Worm (Caenorhabditis elegans) whole organism, late embryonic: Measurements from ENCODE around the gene ZK354.7.

Source experiments
- C08G9.2 ChIP-seq: sonication (generic microtip); optimal IDR thresholded peaks from 2 replicates; lab custom pipeline; 2016; ENCODE audit warnings: mild to moderate bottlenecking, missing genetic modification characterization, moderate library complexity, missing compliant biosample characterization
- C38D4.7 ChIP-seq: fragments of 200-800 bp; sonication (Bioruptor generic); optimal IDR thresholded peaks from 2 replicates; lab custom pipeline; 2018; ENCODE audit warnings: mild to moderate bottlenecking, missing genetic modification characterization, moderate library complexity, missing compliant biosample characterization
- F13H6.1 ChIP-seq: sonication (generic microtip); optimal IDR thresholded peaks from 2 replicates; lab custom pipeline; 2016; ENCODE audit warnings: missing genetic modification characterization, missing compliant biosample characterization
- K09A11.1 ChIP-seq: sonication (generic microtip); optimal IDR thresholded peaks from 2 replicates; lab custom pipeline; 2017; ENCODE audit warnings: antibody characterized with exemption, mild to moderate bottlenecking, missing genetic modification characterization, missing compliant biosample characterization; ENCODE audit not compliant: insufficient read depth
- Y22D7AL.16 ChIP-seq: sonication (generic microtip); optimal IDR thresholded peaks from 2 replicates; lab custom pipeline; 2016; ENCODE audit warnings: missing genetic modification characterization, missing compliant biosample characterization
- ama-1 ChIP-seq: fragments of 150-350 bp; optimal IDR thresholded peaks from 2 replicates; lab custom pipeline; 2014
- ceh-14 ChIP-seq: sonication (generic microtip); optimal IDR thresholded peaks from 2 replicates; lab custom pipeline; 2016; ENCODE audit warnings: missing genotype, missing genetic modification characterization, missing compliant biosample characterization
- ceh-18 ChIP-seq: sonication (generic microtip); optimal IDR thresholded peaks from 2 replicates; lab custom pipeline; 2016; ENCODE audit warnings: missing genetic modification characterization, missing compliant biosample characterization
- ceh-2 ChIP-seq: sonication (generic microtip); optimal IDR thresholded peaks from 2 replicates; lab custom pipeline; 2016; ENCODE audit warnings: missing genotype, missing genetic modification characterization, missing compliant biosample characterization
- ceh-22 ChIP-seq: sonication (generic microtip); optimal IDR thresholded peaks from 2 replicates; lab custom pipeline; 2017; ENCODE audit warnings: missing biosample characterization, missing genetic modification characterization
- ceh-30 ChIP-seq: fragments of 150-350 bp; optimal IDR thresholded peaks from 2 replicates; lab custom pipeline; 2014; ENCODE audit warnings: missing biosample characterization, missing genetic modification characterization
- ceh-34 ChIP-seq: sonication (generic microtip); optimal IDR thresholded peaks from 2 replicates; lab custom pipeline; 2016; ENCODE audit warnings: mild to moderate bottlenecking, missing genetic modification characterization, missing compliant biosample characterization
- ceh-45 ChIP-seq: fragments of 200-800 bp; sonication (Bioruptor generic); IDR thresholded peaks from 2 replicates; pipeline ENCODE4 v1.3.6; 2022; ENCODE audit warnings: missing genetic modification reagents, missing genetic modification characterization, missing compliant biosample characterization
- ceh-48 ChIP-seq: sonication (generic microtip); optimal IDR thresholded peaks from 2 replicates; lab custom pipeline; 2016; ENCODE audit warnings: missing genetic modification characterization, inconsistent platforms, missing compliant biosample characterization
- ceh-6 ChIP-seq: fragments of 200-800 bp; sonication (Bioruptor generic); optimal IDR thresholded peaks from 2 replicates; lab custom pipeline; 2018; ENCODE audit warnings: mild to moderate bottlenecking, missing genetic modification characterization, missing compliant biosample characterization
- ceh-9 ChIP-seq: sonication (generic microtip); optimal IDR thresholded peaks from 2 replicates; lab custom pipeline; 2016; ENCODE audit warnings: mild to moderate bottlenecking, missing genetic modification characterization, inconsistent platforms, missing compliant biosample characterization
- che-1 ChIP-seq: sonication (generic microtip); optimal IDR thresholded peaks from 2 replicates; lab custom pipeline; 2016; ENCODE audit warnings: mild to moderate bottlenecking, missing genetic modification characterization, missing compliant biosample characterization
- dmd-4 ChIP-seq: sonication (generic microtip); optimal IDR thresholded peaks from 2 replicates; lab custom pipeline; 2016; ENCODE audit warnings: borderline replicate concordance, missing genetic modification characterization, missing compliant biosample characterization
- elt-2 ChIP-seq: sonication (generic microtip); optimal IDR thresholded peaks from 2 replicates; lab custom pipeline; 2016; ENCODE audit warnings: missing genetic modification reagents, missing genetic modification characterization, missing compliant biosample characterization
- fkh-6 ChIP-seq: sonication (generic microtip); optimal IDR thresholded peaks from 2 replicates; lab custom pipeline; 2016; ENCODE audit warnings: missing genetic modification characterization, missing compliant biosample characterization
- hlh-13 ChIP-seq: fragments of 200-800 bp; sonication (Bioruptor generic); optimal IDR thresholded peaks from 2 replicates; lab custom pipeline; 2018; ENCODE audit warnings: mild to moderate bottlenecking, missing genetic modification characterization, missing compliant biosample characterization
- lim-6 ChIP-seq: sonication (generic microtip); optimal IDR thresholded peaks from 2 replicates; lab custom pipeline; 2016; ENCODE audit warnings: missing genetic modification characterization, missing compliant biosample characterization
- lin-11 ChIP-seq: fragments of 200-800 bp; sonication (Bioruptor generic); optimal IDR thresholded peaks from 2 replicates; lab custom pipeline; 2018; ENCODE audit warnings: mild to moderate bottlenecking, missing genetic modification characterization, missing compliant biosample characterization
- madf-2 ChIP-seq: sonication (generic microtip); optimal IDR thresholded peaks from 2 replicates; lab custom pipeline; 2017; ENCODE audit warnings: missing genetic modification characterization, missing compliant biosample characterization
- mec-3 ChIP-seq: sonication (generic microtip); optimal IDR thresholded peaks from 2 replicates; lab custom pipeline; 2016; ENCODE audit warnings: borderline replicate concordance, missing genetic modification characterization, missing compliant biosample characterization
- nhr-11 ChIP-seq: fragments of 150-350 bp; optimal IDR thresholded peaks from 2 replicates; lab custom pipeline; 2014; ENCODE audit warnings: missing biosample characterization, missing genetic modification characterization
- pax-1 ChIP-seq: fragments of 150-350 bp; optimal IDR thresholded peaks from 2 replicates; lab custom pipeline; 2014; ENCODE audit warnings: missing biosample characterization, missing genetic modification characterization
- pha-2 ChIP-seq: sonication (generic microtip); optimal IDR thresholded peaks from 2 replicates; lab custom pipeline; 2017; ENCODE audit warnings: mild to moderate bottlenecking, missing genetic modification characterization, missing compliant biosample characterization
- pros-1 ChIP-seq: fragments of 150-350 bp; optimal IDR thresholded peaks from 2 replicates; lab custom pipeline; 2014; ENCODE audit warnings: missing biosample characterization, missing genetic modification reagents, missing genetic modification characterization
- ref-2 ChIP-seq: sonication (generic microtip); optimal IDR thresholded peaks from 2 replicates; lab custom pipeline; 2016; ENCODE audit warnings: missing genetic modification characterization, missing compliant biosample characterization
- sox-4 ChIP-seq: sonication (generic microtip); optimal IDR thresholded peaks from 2 replicates; lab custom pipeline; 2017; ENCODE audit warnings: mild to moderate bottlenecking, missing genetic modification characterization, inconsistent platforms, missing compliant biosample characterization
- syd-9 ChIP-seq: sonication (generic microtip); optimal IDR thresholded peaks from 2 replicates; lab custom pipeline; 2016; ENCODE audit warnings: mild to moderate bottlenecking, missing genetic modification characterization, moderate library complexity, missing compliant biosample characterization
- tbx-2 ChIP-seq: sonication (generic microtip); optimal IDR thresholded peaks from 2 replicates; lab custom pipeline; 2016; ENCODE audit warnings: missing genetic modification characterization, missing compliant biosample characterization
- unc-42 ChIP-seq: sonication (generic microtip); optimal IDR thresholded peaks from 2 replicates; lab custom pipeline; 2016; ENCODE audit warnings: missing genotype, missing genetic modification characterization, missing compliant biosample characterization
- unc-55 ChIP-seq: sonication (generic microtip); optimal IDR thresholded peaks from 2 replicates; lab custom pipeline; 2017; ENCODE audit warnings: missing biosample characterization, missing genetic modification reagents, missing genetic modification characterization
- ztf-16 ChIP-seq: sonication (generic microtip); optimal IDR thresholded peaks from 2 replicates; lab custom pipeline; 2017; ENCODE audit warnings: missing genetic modification characterization, missing compliant biosample characterization

The ZK354.7 gene

DNA sequence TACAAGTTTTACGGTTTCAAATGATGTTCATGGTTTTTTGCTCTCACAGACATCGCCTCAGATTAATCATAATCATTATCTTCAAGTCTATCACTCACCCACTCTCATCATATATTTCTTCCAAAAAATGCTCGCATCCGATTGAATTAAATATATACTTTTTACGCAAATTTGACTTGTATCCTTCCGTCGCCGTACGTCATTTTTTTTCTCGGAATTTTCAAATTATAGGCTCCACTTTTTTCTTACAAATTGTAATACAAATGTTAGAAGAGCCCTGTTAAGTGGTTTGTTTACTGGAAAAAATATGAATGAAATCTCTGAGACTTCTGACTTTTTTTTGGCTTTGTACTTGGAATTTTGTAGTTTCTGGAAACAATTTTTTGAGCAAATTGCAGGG, 15.7 kb downstream of the ZK354.7 start:
- TF ChIP-seq ztf-16 (no peak), mec-3 (tag; lab: Kevin White, UChicago) (no peak), syd-9 (tag; lab: Kevin White, UChicago) (no peak), pros-1 (tag; lab: Kevin White, UChicago) (no peak), nhr-11 (tag; lab: Kevin White, UChicago) (no peak), C38D4.7 (GFP tag; lab: Kevin White, UChicago) (no peak), ceh-2 (tag; lab: Kevin White, UChicago) (no peak), madf-2 (no peak), unc-55 (GFP tag; lab: Kevin White, UChicago) (no peak), pha-2 (tag; lab: Kevin White, UChicago) (no peak), ceh-18 (tag; lab: Kevin White, UChicago) (no peak), pax-1 (tag; lab: Kevin White, UChicago) (no peak), ceh-48 (no peak), ama-1 (lab: Kevin White, UChicago) (no peak), Y22D7AL.16 (tag; lab: Kevin White, UChicago) (no peak), ceh-45 (GFP tag; lab: Robert Waterston, UW) (no peak)
- TF ChIP-seq, all 69 proteins: peak for 0

DNA sequence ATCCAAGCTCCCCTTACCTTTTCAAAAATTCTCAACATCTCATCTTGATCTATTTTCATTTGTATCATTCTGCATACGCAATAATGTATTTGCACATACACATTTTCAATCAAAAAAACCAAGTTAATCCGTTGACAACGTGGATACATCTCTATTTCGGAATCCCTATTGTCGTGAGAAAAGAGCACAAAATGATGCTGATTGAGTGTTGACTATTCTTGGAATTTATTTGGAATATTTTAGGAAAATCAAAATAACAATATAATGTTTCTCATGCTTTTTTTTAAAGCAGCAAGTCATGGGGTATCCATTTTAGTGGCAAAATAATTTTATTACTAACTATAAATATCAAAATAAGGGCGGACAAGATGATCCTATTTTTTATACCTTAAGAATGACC, 21.5 kb downstream of the ZK354.7 start:
- TF ChIP-seq fkh-6 (tag; lab: Kevin White, UChicago), result no peak
- no peak for TF ChIP-seq pros-1 (tag; lab: Kevin White, UChicago)
- TF ChIP-seq ref-2 (tag; lab: Kevin White, UChicago), result no peak
- TF ChIP-seq ceh-9 (tag; lab: Kevin White, UChicago), result no peak
- no peak for TF ChIP-seq ceh-22 (tag; lab: Kevin White, UChicago)
- no peak for TF ChIP-seq F13H6.1 (tag; lab: Kevin White, UChicago)
- no peak for TF ChIP-seq dmd-4 (tag; lab: Kevin White, UChicago)
- TF ChIP-seq C08G9.2, result no peak
- no peak for TF ChIP-seq che-1 (tag; lab: Kevin White, UChicago)
- no peak for TF ChIP-seq elt-2
- TF ChIP-seq, all 69 proteins: peak for 0

DNA sequence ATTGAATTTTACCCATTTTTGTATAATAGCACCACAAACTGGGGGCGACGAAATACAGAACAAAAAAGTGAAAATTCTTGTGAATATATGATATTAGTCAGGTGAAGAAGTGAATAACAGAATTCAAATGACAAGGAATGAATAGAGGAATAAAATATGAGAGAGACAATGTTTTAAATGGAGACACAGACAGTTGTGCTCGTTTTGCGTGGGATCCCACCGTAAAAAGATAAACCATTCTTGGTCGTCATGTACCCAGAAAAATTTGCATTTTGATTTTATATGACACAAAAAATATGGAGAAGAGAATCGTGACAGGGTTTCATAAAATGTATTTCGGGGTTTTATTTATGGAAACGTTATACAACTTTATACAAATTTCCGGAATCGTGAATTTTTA, 25.2 kb downstream of the ZK354.7 start, which contains the start of gene F36H12.17:
Gene F36H12.17, minus strand, starts transcription at position 101 of the 400 bp plus-strand sequence.
- no peak for TF ChIP-seq ceh-45 (GFP tag; lab: Robert Waterston, UW)
- no peak for TF ChIP-seq ceh-34 (tag; lab: Kevin White, UChicago)
- TF ChIP-seq C38D4.7 (GFP tag; lab: Kevin White, UChicago), result no peak
- no peak for TF ChIP-seq hlh-13 (GFP tag; lab: Kevin White, UChicago)
- no peak for TF ChIP-seq ceh-6
- TF ChIP-seq ref-2 (tag; lab: Kevin White, UChicago), result no peak
- TF ChIP-seq ceh-14, result no peak
- TF ChIP-seq tbx-2 (tag; lab: Kevin White, UChicago), result no peak

DNA sequence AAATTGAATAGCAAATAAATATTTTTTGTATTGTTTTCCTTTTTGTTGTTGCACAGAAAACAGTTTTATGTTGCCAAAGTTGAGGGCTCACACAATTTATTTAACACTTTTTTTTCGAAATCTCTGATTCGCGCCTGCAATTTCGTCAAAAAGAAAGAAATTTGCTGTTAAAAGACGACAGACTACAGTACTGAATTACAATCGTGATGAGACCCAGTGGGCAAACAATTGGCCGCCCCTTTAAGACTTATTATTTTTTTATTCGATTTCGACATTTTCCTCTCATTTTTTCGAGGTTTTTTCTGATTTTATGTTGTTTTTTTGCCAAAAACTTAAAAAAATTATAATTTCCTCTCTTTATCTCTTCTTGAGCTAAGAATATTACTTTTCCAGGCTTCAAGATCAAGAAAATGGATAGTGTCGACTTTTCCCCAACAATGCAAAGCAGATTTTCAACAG, 28.8 kb downstream of the ZK354.7 start, which contains the start of gene slfl-4:
Gene slfl-4, plus strand, starts transcription at position 409 of the 459 bp plus-strand sequence.
- no peak for TF ChIP-seq unc-42 (tag; lab: Kevin White, UChicago)
- TF ChIP-seq che-1 (tag; lab: Kevin White, UChicago), result no peak
- TF ChIP-seq lin-11 (tag; lab: Kevin White, UChicago), result no peak
- no peak for TF ChIP-seq K09A11.1
- no peak for TF ChIP-seq lim-6 (tag; lab: Kevin White, UChicago)
- no peak for TF ChIP-seq elt-2
- no peak for TF ChIP-seq sox-4 (tag; lab: Kevin White, UChicago)
- TF ChIP-seq ceh-18 (tag; lab: Kevin White, UChicago), result no peak
- TF ChIP-seq ceh-22 (tag; lab: Kevin White, UChicago), result no peak
- no peak for TF ChIP-seq ceh-30
